Worm (Caenorhabditis elegans) whole organism, late embryonic: ENCODE results near the gene F47B8.18.
"Not testable (repeated sequence)": the region's sequence is repeated elsewhere in the genome, so short reads cannot be mapped to it uniquely, and the experiment has no call there.

ENCODE experiments used
- K09A11.1 ChIP-seq: sonication (generic microtip); optimal IDR thresholded peaks from 2 replicates; lab custom pipeline; 2017; ENCODE audit warnings: antibody characterized with exemption, mild to moderate bottlenecking, missing genetic modification characterization, missing compliant biosample characterization; ENCODE audit not compliant: insufficient read depth
- T23F11.4 ChIP-seq: fragments of 200-800 bp; sonication (Bioruptor generic); optimal IDR thresholded peaks from 2 replicates; lab custom pipeline; 2018; ENCODE audit warnings: mild to moderate bottlenecking, missing genetic modification characterization, missing compliant biosample characterization
- Y22D7AL.16 ChIP-seq: sonication (generic microtip); optimal IDR thresholded peaks from 2 replicates; lab custom pipeline; 2016; ENCODE audit warnings: missing genetic modification characterization, missing compliant biosample characterization
- ahr-1 ChIP-seq: sonication (generic microtip); optimal IDR thresholded peaks from 2 replicates; lab custom pipeline; 2016; ENCODE audit warnings: missing genetic modification characterization, missing compliant biosample characterization
- ceh-18 ChIP-seq: sonication (generic microtip); optimal IDR thresholded peaks from 2 replicates; lab custom pipeline; 2016; ENCODE audit warnings: missing genetic modification characterization, missing compliant biosample characterization
- ceh-19 ChIP-seq: fragments of 200-800 bp; sonication (Bioruptor generic); optimal IDR thresholded peaks from 2 replicates; lab custom pipeline; 2018; ENCODE audit warnings: mild to moderate bottlenecking, missing genetic modification characterization, missing compliant biosample characterization
- ceh-30 ChIP-seq: fragments of 150-350 bp; optimal IDR thresholded peaks from 2 replicates; lab custom pipeline; 2014; ENCODE audit warnings: missing biosample characterization, missing genetic modification characterization
- ceh-31 ChIP-seq: sonication (generic microtip); optimal IDR thresholded peaks from 2 replicates; lab custom pipeline; 2016; ENCODE audit warnings: missing genetic modification characterization, missing compliant biosample characterization
- ceh-34 ChIP-seq: sonication (generic microtip); optimal IDR thresholded peaks from 2 replicates; lab custom pipeline; 2016; ENCODE audit warnings: mild to moderate bottlenecking, missing genetic modification characterization, missing compliant biosample characterization
- ceh-45 ChIP-seq: fragments of 200-800 bp; sonication (Bioruptor generic); IDR thresholded peaks from 2 replicates; pipeline ENCODE4 v1.3.6; 2022; ENCODE audit warnings: missing genetic modification reagents, missing genetic modification characterization, missing compliant biosample characterization
- ceh-48 ChIP-seq: sonication (generic microtip); optimal IDR thresholded peaks from 2 replicates; lab custom pipeline; 2016; ENCODE audit warnings: missing genetic modification characterization, inconsistent platforms, missing compliant biosample characterization
- ceh-6 ChIP-seq: fragments of 200-800 bp; sonication (Bioruptor generic); optimal IDR thresholded peaks from 2 replicates; lab custom pipeline; 2018; ENCODE audit warnings: mild to moderate bottlenecking, missing genetic modification characterization, missing compliant biosample characterization
- ceh-9 ChIP-seq: sonication (generic microtip); optimal IDR thresholded peaks from 2 replicates; lab custom pipeline; 2016; ENCODE audit warnings: mild to moderate bottlenecking, missing genetic modification characterization, inconsistent platforms, missing compliant biosample characterization
- elt-2 ChIP-seq: sonication (generic microtip); optimal IDR thresholded peaks from 2 replicates; lab custom pipeline; 2016; ENCODE audit warnings: missing genetic modification reagents, missing genetic modification characterization, missing compliant biosample characterization
- elt-4 ChIP-seq: sonication (generic microtip); optimal IDR thresholded peaks from 2 replicates; lab custom pipeline; 2016; ENCODE audit warnings: missing genetic modification characterization, missing compliant biosample characterization
- ets-4 ChIP-seq: sonication (generic microtip); optimal IDR thresholded peaks from 2 replicates; lab custom pipeline; 2016; ENCODE audit warnings: missing genetic modification characterization, missing compliant biosample characterization
- fkh-10 ChIP-seq: fragments of 150-350 bp; optimal IDR thresholded peaks from 2 replicates; lab custom pipeline; 2014; ENCODE audit warnings: missing biosample characterization, missing genetic modification reagents, missing genetic modification characterization
- gmeb-2 ChIP-seq: sonication (generic microtip); optimal IDR thresholded peaks from 2 replicates; lab custom pipeline; 2016; ENCODE audit warnings: missing genetic modification characterization, inconsistent platforms, missing compliant biosample characterization
- hlh-13 ChIP-seq: fragments of 200-800 bp; sonication (Bioruptor generic); optimal IDR thresholded peaks from 2 replicates; lab custom pipeline; 2018; ENCODE audit warnings: mild to moderate bottlenecking, missing genetic modification characterization, missing compliant biosample characterization
- hlh-15 ChIP-seq: sonication (generic microtip); optimal IDR thresholded peaks from 2 replicates; lab custom pipeline; 2016; ENCODE audit warnings: missing genetic modification characterization, missing compliant biosample characterization
- hlh-30 ChIP-seq: sonication (generic microtip); optimal IDR thresholded peaks from 2 replicates; lab custom pipeline; 2017; ENCODE audit warnings: antibody characterized with exemption, missing genetic modification characterization, missing compliant biosample characterization; ENCODE audit not compliant: insufficient read depth
- nhr-232 ChIP-seq: sonication (generic microtip); optimal IDR thresholded peaks from 2 replicates; lab custom pipeline; 2016; ENCODE audit warnings: missing genetic modification characterization, missing compliant biosample characterization
- npax-4 ChIP-seq: sonication (generic microtip); optimal IDR thresholded peaks from 2 replicates; lab custom pipeline; 2016; ENCODE audit warnings: missing genetic modification characterization, missing compliant biosample characterization
- odd-2 ChIP-seq: sonication (generic microtip); optimal IDR thresholded peaks from 2 replicates; lab custom pipeline; 2017; ENCODE audit warnings: antibody characterized with exemption, mild to moderate bottlenecking, missing genetic modification characterization, missing compliant biosample characterization
- pag-3 ChIP-seq: sonication (generic microtip); optimal IDR thresholded peaks from 2 replicates; lab custom pipeline; 2016; ENCODE audit warnings: missing compliant biosample characterization, missing genetic modification characterization, borderline replicate concordance
- pat-9 ChIP-seq: fragments of 200-800 bp; sonication (Bioruptor generic); optimal IDR thresholded peaks from 2 replicates; lab custom pipeline; 2018; ENCODE audit warnings: mild to moderate bottlenecking, missing genetic modification characterization, moderate library complexity, missing compliant biosample characterization
- sdc-2 ChIP-seq: sonication (generic microtip); optimal IDR thresholded peaks from 2 replicates; lab custom pipeline; 2016; ENCODE audit warnings: missing genotype, missing genetic modification characterization, missing compliant biosample characterization
- syd-9 ChIP-seq: sonication (generic microtip); optimal IDR thresholded peaks from 2 replicates; lab custom pipeline; 2016; ENCODE audit warnings: mild to moderate bottlenecking, missing genetic modification characterization, moderate library complexity, missing compliant biosample characterization
- unc-55 ChIP-seq: sonication (generic microtip); optimal IDR thresholded peaks from 2 replicates; lab custom pipeline; 2017; ENCODE audit warnings: missing biosample characterization, missing genetic modification reagents, missing genetic modification characterization
- unc-86 ChIP-seq: sonication (generic microtip); optimal IDR thresholded peaks from 2 replicates; lab custom pipeline; 2016; ENCODE audit warnings: missing genetic modification characterization, missing compliant biosample characterization

The F47B8.18 gene

DNA sequence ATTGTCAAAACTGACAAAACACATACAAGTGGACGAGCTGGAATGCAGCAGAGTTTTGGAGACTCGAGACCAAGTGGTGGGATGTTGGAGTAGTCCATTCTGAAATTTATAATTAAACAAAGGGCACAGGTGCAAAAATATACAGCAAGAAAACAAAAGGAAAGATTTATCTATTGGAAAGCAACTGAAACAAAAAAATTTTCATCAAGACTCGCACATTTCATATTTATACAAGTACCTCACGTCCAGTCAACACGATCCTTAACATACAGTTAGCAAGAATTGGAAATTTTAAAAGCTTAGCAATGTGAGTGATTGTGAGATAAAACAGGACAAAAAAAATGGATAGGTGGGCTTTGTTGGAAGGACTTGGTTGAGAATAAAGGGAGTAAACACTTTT lies 11.0 kb downstream of the F47B8.18 start, which contains the start of gene F47B8.1:
Gene F47B8.1 (minus strand): TSS at position 101 of the 400 bp plus-strand sequence.
- TF ChIP-seq hlh-30 (tag; lab: Kevin White, UChicago) (no peak), ceh-45 (GFP tag; lab: Robert Waterston, UW) (no peak), ceh-9 (no peak), sdc-2 (tag; lab: Kevin White, UChicago) (no peak), nhr-232 (tag; lab: Kevin White, UChicago) (no peak), ceh-18 (tag; lab: Kevin White, UChicago) (no peak), ceh-30 (tag; lab: Kevin White, UChicago) (no peak), T23F11.4 (GFP tag; lab: Kevin White, UChicago) (no peak), unc-86 (tag; lab: Kevin White, UChicago) (no peak), fkh-10 (GFP tag; lab: Kevin White, UChicago) (no peak)

DNA sequence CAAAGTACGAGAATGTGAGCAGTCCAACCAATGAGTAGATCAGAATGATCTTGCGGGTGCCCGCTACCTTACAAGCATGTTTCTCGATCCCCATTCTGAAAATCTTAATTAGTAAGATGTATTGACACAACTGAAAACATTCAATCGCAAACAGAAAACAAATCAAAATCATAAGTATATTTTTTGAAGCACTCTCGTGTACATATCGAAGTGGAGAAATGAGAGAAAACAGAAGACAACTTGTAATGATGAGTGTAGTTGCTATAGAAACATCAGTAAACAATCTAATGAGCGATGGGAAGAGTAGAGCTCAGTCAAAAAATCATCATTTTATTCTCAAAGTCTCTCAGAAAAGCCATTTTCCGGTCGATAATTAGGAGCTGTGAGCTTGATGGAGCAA lies 12.6 kb downstream of the F47B8.18 start, which contains the start of gene F14D7.8:
Gene F14D7.8 (minus strand): TSS at position 101 of the 400 bp plus-strand sequence.
- no peak for TF ChIP-seq T23F11.4 (GFP tag; lab: Kevin White, UChicago)
- TF ChIP-seq ceh-19 = no peak
- no peak for TF ChIP-seq hlh-30 (tag; lab: Kevin White, UChicago)
- TF ChIP-seq syd-9 (tag; lab: Kevin White, UChicago) = no peak
- no peak for TF ChIP-seq hlh-15 (tag; lab: Kevin White, UChicago)
- no peak for TF ChIP-seq npax-4 (tag; lab: Kevin White, UChicago)

DNA sequence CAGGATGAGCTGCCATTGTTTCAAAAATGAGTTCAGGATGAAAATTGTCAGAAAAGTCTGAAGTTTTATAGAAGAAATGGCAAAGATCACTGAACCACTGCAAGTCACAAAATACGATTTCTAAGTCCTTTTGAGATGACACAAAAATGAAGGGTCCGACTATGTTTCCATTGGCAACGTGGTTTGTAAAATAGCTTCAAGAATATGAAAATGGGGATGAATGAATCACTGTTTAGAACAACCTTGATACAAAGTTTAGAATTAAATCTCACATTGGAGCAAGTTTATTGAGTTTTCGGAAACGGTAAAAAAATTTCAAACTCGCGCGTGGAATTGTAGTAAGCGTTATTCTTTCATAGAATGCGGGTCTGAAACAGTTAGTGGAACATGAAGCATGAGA lies 14.1 kb downstream of the F47B8.18 start, which contains the start of gene ddn-3:
Gene ddn-3 (minus strand): TSS at position 101 of the 400 bp plus-strand sequence.
- no peak for TF ChIP-seq ets-4 (tag; lab: Kevin White, UChicago)
- no peak for TF ChIP-seq unc-55 (GFP tag; lab: Kevin White, UChicago)
- TF ChIP-seq ceh-6 (GFP tag; lab: Kevin White, UChicago) = no peak
- TF ChIP-seq ceh-45 (GFP tag; lab: Robert Waterston, UW) = no peak
- TF ChIP-seq ahr-1 (tag; lab: Kevin White, UChicago) = no peak
- no peak for TF ChIP-seq K09A11.1 (tag; lab: Kevin White, UChicago)
- no peak for TF ChIP-seq elt-2 (tag; lab: Kevin White, UChicago)
- TF ChIP-seq pat-9 = no peak
- TF ChIP-seq pag-3 (tag; lab: Kevin White, UChicago) = no peak
- TF ChIP-seq ceh-48 (tag; lab: Kevin White, UChicago) = no peak
- no peak for TF ChIP-seq hlh-13 (GFP tag; lab: Kevin White, UChicago)
- no peak for TF ChIP-seq ceh-31
- TF ChIP-seq Y22D7AL.16 (tag; lab: Kevin White, UChicago) = no peak
- TF ChIP-seq ceh-34 (tag; lab: Kevin White, UChicago) = no peak

DNA sequence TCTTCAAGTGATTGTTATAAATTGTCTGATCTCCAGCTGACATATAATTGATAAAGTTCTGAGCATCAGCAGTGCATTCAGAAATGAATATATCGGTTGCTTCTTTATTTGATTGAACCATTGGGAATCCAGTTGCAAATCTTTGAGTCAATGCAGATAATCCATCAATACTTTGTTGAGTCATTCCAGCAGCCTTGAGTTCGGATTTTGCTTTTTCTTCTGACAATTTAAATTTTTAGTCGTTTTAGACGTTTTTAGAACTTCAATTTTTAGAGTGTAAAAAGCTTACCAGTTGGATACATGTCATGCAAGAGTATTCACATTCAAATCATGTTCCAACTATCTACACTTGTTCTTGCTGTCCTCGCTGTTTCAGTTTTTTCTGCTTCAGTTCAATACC lies 15.6 kb downstream of the F47B8.18 start, which contains the start of gene F14D7.14:
Gene F14D7.14 (plus strand): TSS at position 301 of the 400 bp plus-strand sequence.
- TF ChIP-seq ceh-19; syd-9 (tag; lab: Kevin White, UChicago); hlh-13 (GFP tag; lab: Kevin White, UChicago): not testable (repeated sequence)

DNA sequence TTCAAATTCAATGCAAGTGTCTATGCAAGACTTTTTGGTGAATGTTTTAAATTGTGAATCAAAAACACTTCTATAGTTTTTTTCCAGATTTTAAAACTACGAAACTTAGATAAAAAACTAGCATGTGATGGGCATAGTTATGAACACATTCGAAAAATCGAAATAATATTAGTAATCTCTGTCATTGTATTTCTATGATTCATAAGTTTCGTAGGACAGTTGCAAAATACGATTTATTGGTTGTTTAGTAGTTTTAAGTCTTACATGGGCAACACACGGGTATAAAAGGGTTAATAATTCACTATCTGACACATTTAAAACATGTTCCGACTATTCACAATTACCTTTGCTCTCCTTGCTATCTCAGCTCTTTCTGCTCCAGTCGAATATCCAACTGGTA lies 17.1 kb downstream of the F47B8.18 start, which contains the start of gene spig-5:
Gene spig-5 (plus strand): TSS at position 301 of the 400 bp plus-strand sequence.
- not testable (repeated sequence) for TF ChIP-seq gmeb-2; elt-4 (tag; lab: Kevin White, UChicago); npax-4 (tag; lab: Kevin White, UChicago)

DNA sequence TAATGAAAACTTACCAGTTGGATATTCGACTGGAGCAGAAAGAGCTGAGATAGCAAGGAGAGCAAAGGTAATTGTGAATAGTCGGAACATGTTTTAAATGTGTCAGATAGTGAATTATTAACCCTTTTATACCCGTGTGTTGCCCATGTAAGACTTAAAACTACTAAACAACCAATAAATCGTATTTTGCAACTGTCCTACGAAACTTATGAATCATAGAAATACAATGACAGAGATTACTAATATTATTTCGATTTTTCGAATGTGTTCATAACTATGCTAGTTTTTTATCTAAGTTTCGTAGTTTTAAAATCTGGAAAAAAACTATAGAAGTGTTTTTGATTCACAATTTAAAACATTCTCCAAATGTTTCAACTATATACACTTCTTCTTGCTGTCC lies 18.5 kb downstream of the F47B8.18 start, which contains the start of gene spig-4:
Gene spig-4 (minus strand): TSS at position 101 of the 400 bp plus-strand sequence.
- TF ChIP-seq odd-2 (tag; lab: Kevin White, UChicago); Y22D7AL.16 (tag; lab: Kevin White, UChicago); hlh-13 (GFP tag; lab: Kevin White, UChicago): not testable (repeated sequence)
